Fruit fly (Drosophila melanogaster) whole organism, embryonic: ENCODE measurements around the gene GluClalpha.

Experiments used
- Awh ChIP-seq: fragments of 200-800 bp; sonication (Bioruptor generic); IDR thresholded peaks from 2 replicates; pipeline ENCODE4, ENCODE4 v1.3.6; 2022; ENCODE audit warnings: missing biosample characterization, missing genetic modification characterization
- Blimp-1 ChIP-seq: fragments of 200-800 bp; sonication (Bioruptor generic); optimal IDR thresholded peaks from 3 replicates; lab custom pipeline; 2018; ENCODE audit warnings: missing biosample characterization, missing genetic modification characterization, mild to moderate bottlenecking, moderate library complexity, missing genetic modification reagents
- CG10321 ChIP-seq: fragments of 200-800 bp; sonication (Bioruptor generic); IDR thresholded peaks from 2 replicates; pipeline ENCODE4 v1.3.6; 2022; ENCODE audit warnings: missing biosample characterization, missing genetic modification characterization
- CG10565 ChIP-seq: fragments of 200-800 bp; sonication (Bioruptor generic); optimal IDR thresholded peaks from 3 replicates; lab custom pipeline; 2016; ENCODE audit warnings: missing biosample characterization, mild to moderate bottlenecking, missing genetic modification characterization
- CG11247 ChIP-seq: fragments of 200-800 bp; sonication (Bioruptor generic); IDR thresholded peaks from 2 replicates; pipeline ENCODE4 v1.3.6; 2022; ENCODE audit warnings: missing biosample characterization, missing genetic modification characterization
- CG12219 ChIP-seq: fragments of 200-800 bp; sonication (Bioruptor generic); optimal IDR thresholded peaks from 3 replicates; lab custom pipeline; 2018; ENCODE audit warnings: missing biosample characterization, mild to moderate bottlenecking, missing genetic modification characterization
- CG14050 ChIP-seq: fragments of 200-800 bp; sonication (Bioruptor generic); IDR thresholded peaks from 3 replicates; pipeline ENCODE4 v1.3.6; 2022; ENCODE audit warnings: missing biosample characterization, missing genetic modification characterization
- CG15011 ChIP-seq: fragments of 200-800 bp; sonication (Bioruptor generic); optimal IDR thresholded peaks from 3 replicates; lab custom pipeline; 2018; ENCODE audit warnings: missing biosample characterization, mild to moderate bottlenecking, missing genetic modification characterization
- CG15269 ChIP-seq: fragments of 200-800 bp; sonication (Bioruptor generic); optimal IDR thresholded peaks from 2 replicates; lab custom pipeline; 2018; ENCODE audit warnings: missing biosample characterization, mild to moderate bottlenecking, missing genetic modification characterization, moderate library complexity
- CG16779 ChIP-seq: fragments of 200-800 bp; sonication (Bioruptor generic); IDR thresholded peaks from 2 replicates; pipeline ENCODE4 v1.3.6; 2022; ENCODE audit warnings: missing biosample characterization, missing genetic modification characterization
- CG31441 ChIP-seq: fragments of 200-800 bp; sonication (Bioruptor generic); IDR thresholded peaks from 2 replicates; pipeline ENCODE4 v1.3.6; 2022; ENCODE audit warnings: missing biosample characterization, missing genetic modification characterization
- CG32532 ChIP-seq: fragments of 200-800 bp; sonication (Bioruptor generic); IDR thresholded peaks from 2 replicates; pipeline ENCODE4 v1.3.6; 2022; ENCODE audit warnings: missing biosample characterization, missing genetic modification characterization
- CG6689 ChIP-seq: fragments of 200-800 bp; sonication (Bioruptor generic); IDR thresholded peaks from 2 replicates; pipeline ENCODE4 v1.3.6; 2022; ENCODE audit warnings: missing biosample characterization, missing genetic modification characterization
- CG7987 ChIP-seq: fragments of 200-800 bp; sonication (Bioruptor generic); optimal IDR thresholded peaks from 2 replicates; lab custom pipeline; 2018; ENCODE audit warnings: missing biosample characterization, mild to moderate bottlenecking, missing genetic modification characterization, moderate library complexity
- CG8765 ChIP-seq: fragments of 200-800 bp; sonication (Bioruptor generic); IDR thresholded peaks from 2 replicates; pipeline ENCODE4 v1.3.6; 2022; ENCODE audit warnings: missing biosample characterization, missing genetic modification characterization
- CG9215 ChIP-seq: fragments of 200-800 bp; sonication (Bioruptor generic); IDR thresholded peaks from 2 replicates; pipeline ENCODE4 v1.3.6; 2022; ENCODE audit warnings: missing biosample characterization, missing genetic modification characterization
- CoRest ChIP-seq: fragments of 200-800 bp; sonication (Bioruptor generic); optimal IDR thresholded peaks from 3 replicates; lab custom pipeline; 2018; ENCODE audit warnings: missing biosample characterization, mild to moderate bottlenecking, missing genetic modification characterization, moderate library complexity
- E2f2 ChIP-seq: fragments of 200-800 bp; sonication (Bioruptor generic); IDR thresholded peaks from 2 replicates; pipeline ENCODE4 v1.3.6; 2022; ENCODE audit warnings: missing biosample characterization, missing genetic modification characterization
- HHEX ChIP-seq: fragments of 200-800 bp; sonication (Bioruptor generic); optimal IDR thresholded peaks from 3 replicates; lab custom pipeline; 2017; ENCODE audit warnings: missing biosample characterization, mild to moderate bottlenecking, missing genetic modification characterization, missing genetic modification reagents
- Hr51 ChIP-seq, 2 experiments: fragments of 200-800 bp; sonication (Bioruptor generic); optimal IDR thresholded peaks; 2 replicates in 1 of 2; 3 replicates in 1 of 2; lab custom pipeline; 2016 to 2018; ENCODE audit warnings: missing biosample characterization in 2 of 2, missing genetic modification characterization in 2 of 2, mild to moderate bottlenecking in 1 of 2, moderate library complexity in 1 of 2
- Med ChIP-seq: fragments of 200-800 bp; sonication (Bioruptor generic); peaks from one replicate; lab custom pipeline; 2016; ENCODE audit warnings: missing biosample characterization, missing genetic modification characterization, mild to moderate bottlenecking, inconsistent platforms, moderate library complexity
- PHDP ChIP-seq: fragments of 200-800 bp; sonication (Bioruptor generic); optimal IDR thresholded peaks from 3 replicates; lab custom pipeline; 2018; ENCODE audit warnings: missing biosample characterization, mild to moderate bottlenecking, missing genetic modification characterization, moderate library complexity
- Sox102F ChIP-seq: fragments of 200-800 bp; sonication (Bioruptor generic); optimal IDR thresholded peaks from 2 replicates; lab custom pipeline; 2018; ENCODE audit warnings: missing biosample characterization, mild to moderate bottlenecking, missing genetic modification characterization, moderate library complexity
- Vsx1 ChIP-seq: fragments of 200-800 bp; sonication (Bioruptor generic); optimal IDR thresholded peaks from 2 replicates; lab custom pipeline; 2017; ENCODE audit warnings: missing biosample characterization, mild to moderate bottlenecking, missing genetic modification characterization, missing genetic modification reagents
- abd-A ChIP-seq: fragments of 200-800 bp; sonication (Bioruptor generic); optimal IDR thresholded peaks from 3 replicates; lab custom pipeline; 2019; ENCODE audit warnings: missing biosample characterization, mild to moderate bottlenecking, missing genetic modification characterization, moderate library complexity
- bigmax ChIP-seq: fragments of 200-800 bp; sonication (Bioruptor generic); optimal IDR thresholded peaks from 2 replicates; lab custom pipeline; 2018; ENCODE audit warnings: missing biosample characterization, mild to moderate bottlenecking, missing genetic modification characterization
- cad ChIP-seq: fragments of >200 bp; optimal IDR thresholded peaks from 2 replicates; lab custom pipeline; 2017; ENCODE audit warnings: missing biosample characterization, missing genetic modification characterization
- chinmo ChIP-seq: fragments of 200-800 bp; sonication (Bioruptor generic); IDR thresholded peaks from 4 replicates; pipeline ENCODE4 v1.3.6; 2022; ENCODE audit warnings: missing biosample characterization, missing genetic modification characterization; ENCODE audit not compliant: partially characterized antibody
- dan ChIP-seq: fragments of 200-800 bp; sonication (Bioruptor generic); IDR thresholded peaks from 2 replicates; pipeline ENCODE4 v1.3.6; 2022; ENCODE audit warnings: missing biosample characterization, missing genetic modification characterization
- dimm ChIP-seq: fragments of 200-800 bp; sonication (Bioruptor generic); IDR thresholded peaks from 2 replicates; pipeline ENCODE4 v1.3.6; 2022; ENCODE audit warnings: missing biosample characterization, missing genetic modification characterization
- exex ChIP-seq: fragments of 200-800 bp; sonication (Bioruptor generic); optimal IDR thresholded peaks from 4 replicates; lab custom pipeline; 2018; ENCODE audit warnings: missing biosample characterization, mild to moderate bottlenecking, missing genetic modification characterization, moderate library complexity
- gcm ChIP-seq: fragments of 200-800 bp; sonication (Bioruptor generic); optimal IDR thresholded peaks from 2 replicates; lab custom pipeline; 2019; ENCODE audit warnings: missing biosample characterization, mild to moderate bottlenecking, missing genetic modification characterization, moderate library complexity
- gsb-n ChIP-seq: fragments of 200-800 bp; sonication (Bioruptor generic); optimal IDR thresholded peaks from 3 replicates; lab custom pipeline; 2018; ENCODE audit warnings: missing biosample characterization, mild to moderate bottlenecking, missing genetic modification characterization
- jing ChIP-seq: fragments of 200-800 bp; sonication (Bioruptor generic); optimal IDR thresholded peaks from 2 replicates; lab custom pipeline; 2018; ENCODE audit warnings: missing biosample characterization, mild to moderate bottlenecking, missing genetic modification characterization
- jumu ChIP-seq: fragments of 200-800 bp; sonication (Bioruptor generic); optimal IDR thresholded peaks from 3 replicates; lab custom pipeline; 2016; ENCODE audit warnings: missing biosample characterization, missing genetic modification characterization
- klu ChIP-seq: fragments of 200-800 bp; sonication (Bioruptor generic); IDR thresholded peaks from 2 replicates; pipeline ENCODE4 v1.3.6; 2022; ENCODE audit warnings: missing biosample characterization, missing genetic modification characterization
- lab ChIP-seq: fragments of 200-800 bp; sonication (Bioruptor generic); optimal IDR thresholded peaks from 3 replicates; lab custom pipeline; 2017; ENCODE audit warnings: missing biosample characterization, missing genetic modification characterization, mild to moderate bottlenecking, moderate library complexity, missing genetic modification reagents
- nerfin-2 ChIP-seq: fragments of 200-800 bp; sonication (Bioruptor generic); IDR thresholded peaks from 2 replicates; pipeline ENCODE4 v1.3.6; 2022; ENCODE audit warnings: missing biosample characterization, missing genetic modification characterization; ENCODE audit not compliant: partially characterized antibody
- oc ChIP-seq: fragments of 200-800 bp; sonication (Bioruptor generic); optimal IDR thresholded peaks from 2 replicates; lab custom pipeline; 2018; ENCODE audit warnings: missing biosample characterization, mild to moderate bottlenecking, missing genetic modification characterization, moderate library complexity
- pan ChIP-seq, 4 experiments: fragments of >200 bp in 3 of 4; fragments of 200-800 bp in 1 of 4; sonication (Bioruptor generic) in 1 of 4; optimal IDR thresholded peaks in 3 of 4; IDR thresholded peaks in 1 of 4; 2 replicates each; pipeline versions ENCODE4 v1.3.6 to Lab custom; 2017 to 2022; ENCODE audit warnings: missing biosample characterization in 2 of 4, missing genetic modification characterization in 2 of 4, mixed read lengths in 1 of 4
- run ChIP-seq: fragments of 200-800 bp; sonication (Bioruptor generic); optimal IDR thresholded peaks from 3 replicates; lab custom pipeline; 2018; ENCODE audit warnings: missing biosample characterization, mild to moderate bottlenecking, missing genetic modification characterization
- scrt ChIP-seq: fragments of 200-800 bp; sonication (Bioruptor generic); optimal IDR thresholded peaks from 2 replicates; lab custom pipeline; 2018; ENCODE audit warnings: missing biosample characterization, mild to moderate bottlenecking, missing genetic modification characterization, moderate library complexity
- sd ChIP-seq: fragments of 200-800 bp; sonication (Bioruptor generic); optimal IDR thresholded peaks from 3 replicates; lab custom pipeline; 2018; ENCODE audit warnings: missing biosample characterization, mild to moderate bottlenecking, missing genetic modification characterization, moderate library complexity
- sisA ChIP-seq: fragments of 200-800 bp; sonication (Bioruptor generic); IDR thresholded peaks from 2 replicates; pipeline ENCODE4 v1.3.6; 2022; ENCODE audit warnings: missing biosample characterization, missing genetic modification characterization
- sqz ChIP-seq: fragments of 200-800 bp; sonication (Bioruptor generic); optimal IDR thresholded peaks from 3 replicates; lab custom pipeline; 2018; ENCODE audit warnings: missing biosample characterization, mild to moderate bottlenecking, missing genetic modification characterization
- vnd ChIP-seq: fragments of 200-800 bp; sonication (Bioruptor generic); IDR thresholded peaks from 3 replicates; pipeline ENCODE4 v1.3.6; 2022; ENCODE audit warnings: missing biosample characterization, missing genetic modification characterization; ENCODE audit not compliant: partially characterized antibody
- vvl ChIP-seq: fragments of 200-800 bp; sonication (Bioruptor generic); IDR thresholded peaks from 2 replicates; pipeline ENCODE4 v1.3.6; 2022; ENCODE audit warnings: missing biosample characterization, missing genetic modification characterization

Gene GluClalpha

DNA sequence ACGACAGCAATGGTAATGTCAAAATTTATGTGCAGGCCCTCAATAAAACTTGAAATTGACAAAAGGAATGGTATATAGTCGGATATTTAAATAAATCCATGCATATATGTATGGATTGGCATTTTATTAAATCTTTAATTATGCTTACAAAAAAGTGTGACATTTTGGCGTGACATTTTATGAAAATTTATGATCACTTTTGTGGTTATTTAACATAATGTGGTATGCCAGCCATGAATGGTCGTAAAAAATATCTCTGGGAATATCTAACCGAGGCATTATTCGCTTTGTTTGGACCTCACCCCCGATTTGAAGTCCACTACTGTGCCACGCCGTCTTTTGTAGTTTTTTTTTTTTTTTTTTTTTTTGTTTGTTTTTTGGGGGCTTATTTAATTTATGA is 73.0 kb downstream of the GluClalpha start:
- TF ChIP-seq vnd (no peak), vvl (GFP tag; lab: Robert Waterston, UW) (peak; percentile 83; the same call in 1 of the 2 replicates), oc (tag; lab: Kevin White, UChicago) (peak; percentile 56), Awh (GFP tag; lab: Robert Waterston, UW) (0 out of 2 replicates have a peak, but pooled peaks have one; percentile 4), CG15269 (peak; percentile 8), Sox102F (GFP tag; lab: Kevin White, UChicago) (peak; percentile 32), sd (tag; lab: Kevin White, UChicago) (peak; percentile 90), CG15011 (GFP tag; lab: Kevin White, UChicago) (no peak), nerfin-2 (GFP tag; lab: Robert Waterston, UW) (no peak), Vsx1 (GFP tag; lab: Kevin White, UChicago) (peak; percentile 4), CG10565 (GFP tag; lab: Kevin White, UChicago) (no peak), sqz (GFP tag; lab: Kevin White, UChicago) (peak; percentile 66), abd-A (tag; lab: Kevin White, UChicago) (peak; percentile 87), run (peak; percentile 95), chinmo (GFP tag; lab: Robert Waterston, UW) (0 out of 4 replicates have a peak, but pooled peaks have one; percentile 58)

- no peak for TF ChIP-seq CG32532
- no peak for TF ChIP-seq jumu (GFP tag; lab: Kevin White, UChicago)
- TF ChIP-seq CG10565 (GFP tag; lab: Kevin White, UChicago) = no peak
- TF ChIP-seq jing (GFP tag; lab: Kevin White, UChicago) = no peak
- peak; percentile 57 for TF ChIP-seq Awh (GFP tag; lab: Robert Waterston, UW)
- TF ChIP-seq CG16779 = no peak
- no peak for TF ChIP-seq CG12219 (GFP tag; lab: Kevin White, UChicago)
- TF ChIP-seq cad = no peak
- no peak for TF ChIP-seq CG11247 (GFP tag; lab: Robert Waterston, UW)
- TF ChIP-seq oc (tag; lab: Kevin White, UChicago) = peak; percentile 69
- TF ChIP-seq CG10321 (GFP tag; lab: Robert Waterston, UW) = no peak
- TF ChIP-seq CoRest (tag; lab: Kevin White, UChicago) = no peak
- no peak for TF ChIP-seq CG31441 (GFP tag; lab: Robert Waterston, UW)
- TF ChIP-seq Blimp-1 (GFP tag; lab: Kevin White, UChicago) = peak; percentile 51
These were observed 74.4 kb downstream of the GluClalpha start for dm6 chr3R:19804905-19805304.

DNA sequence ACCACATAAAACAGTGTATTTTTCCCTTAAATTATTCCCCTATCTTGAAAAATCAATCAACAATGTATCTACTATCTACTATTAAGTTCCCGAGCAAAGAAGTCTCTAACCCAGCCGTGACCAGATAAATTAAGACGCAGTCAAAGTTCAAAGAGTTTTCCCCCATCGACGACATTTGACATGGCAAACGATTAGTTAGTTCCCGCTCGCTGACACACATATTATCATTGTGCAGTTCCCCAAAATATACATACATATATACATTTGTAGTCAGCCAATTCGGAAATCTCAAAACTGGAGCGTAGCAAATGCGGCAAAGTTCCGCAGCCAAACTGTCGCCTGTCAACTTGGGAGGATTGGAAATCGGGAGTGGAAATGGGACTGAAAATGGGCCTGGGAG is 76.6 kb downstream of the GluClalpha start:
- no peak for TF ChIP-seq HHEX (GFP tag; lab: Kevin White, UChicago)
- no peak for TF ChIP-seq scrt (GFP tag; lab: Kevin White, UChicago)
- TF ChIP-seq gsb-n (tag; lab: Kevin White, UChicago) = peak; percentile 15
- no peak for TF ChIP-seq CG7987 (GFP tag; lab: Kevin White, UChicago)
- TF ChIP-seq PHDP = no peak
- no peak for TF ChIP-seq Hr51 (GFP tag; optimal IDR thresholded peaks at IDR 0.05; lab: Kevin White, UChicago)
- TF ChIP-seq exex (tag; lab: Kevin White, UChicago) = no peak
- no peak for TF ChIP-seq CG8765
- TF ChIP-seq CG6689 (GFP tag; lab: Robert Waterston, UW) = no peak
- TF ChIP-seq Blimp-1 (GFP tag; lab: Kevin White, UChicago) = no peak
- TF ChIP-seq dimm (GFP tag; lab: Robert Waterston, UW) = no peak
- no peak for TF ChIP-seq bigmax (GFP tag; lab: Kevin White, UChicago)
- TF ChIP-seq E2f2 = no peak
- TF ChIP-seq sisA = no peak
- TF ChIP-seq pan (optimal IDR thresholded peaks at IDR 0.05; lab: Kevin White, UChicago) = no peak
- no peak for TF ChIP-seq pan (GFP tag; optimal IDR thresholded peaks at IDR 0.05 in 1 of 2, IDR thresholded peaks at IDR 0.05 in 1 of 2)
- TF ChIP-seq Med = peak; percentile 51
- no peak for TF ChIP-seq dan (GFP tag; lab: Robert Waterston, UW)
- no peak for TF ChIP-seq lab (GFP tag; lab: Kevin White, UChicago)
- TF ChIP-seq klu (GFP tag; lab: Robert Waterston, UW) = no peak
- TF ChIP-seq CG9215 = no peak
- no peak for TF ChIP-seq CG14050 (GFP tag; lab: Robert Waterston, UW)
- TF ChIP-seq gcm (GFP tag; lab: Kevin White, UChicago) = no peak
